Worm (Caenorhabditis elegans): ENCODE data around the gene R01E6.7.

DNA sequence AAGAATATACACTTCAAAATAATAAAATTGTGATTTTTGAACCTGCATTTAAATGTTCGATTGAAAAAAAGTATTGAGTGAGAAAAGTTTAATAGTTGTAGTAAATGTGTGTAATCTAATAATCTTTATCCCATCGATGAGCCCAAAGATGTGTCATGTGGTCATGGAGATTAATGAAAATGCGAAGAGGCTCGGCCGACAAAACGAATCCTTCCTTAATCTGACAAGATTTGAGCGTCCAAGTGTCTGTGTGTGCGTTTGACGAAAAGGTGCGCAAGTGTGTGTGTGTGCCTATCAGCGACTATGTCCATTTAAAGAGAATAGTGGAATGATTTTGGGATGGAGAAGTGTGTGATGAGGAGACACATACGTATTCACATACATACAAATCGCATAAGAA, 4.3 kb upstream of the R01E6.7 start:
- TF ChIP-seq ztf-11 (tag; optimal IDR thresholded peaks at IDR 0.05) (no peak), ces-1 (GFP tag; optimal IDR thresholded peaks at IDR 0.05) (no peak), snpc-4 (tag; optimal IDR thresholded peaks at IDR 0.05) (no peak), nhr-12 (tag; optimal IDR thresholded peaks at IDR 0.05) (no peak), nhr-237 (tag; optimal IDR thresholded peaks at IDR 0.05) (no peak), mep-1 (tag; optimal IDR thresholded peaks at IDR 0.05) (no peak), lsy-2 (tag; optimal IDR thresholded peaks at IDR 0.05) (no peak), unc-62 (GFP tag; optimal IDR thresholded peaks at IDR 0.05) (no peak), elt-3 (tag; optimal IDR thresholded peaks at IDR 0.05) (no peak), nhr-28 (tag; optimal IDR thresholded peaks at IDR 0.05) (no peak), elt-1 (tag; optimal IDR thresholded peaks at IDR 0.05; ENCODE audit: borderline replicate concordance, insufficient read depth) (no peak), pha-4 (tag; optimal IDR thresholded peaks at IDR 0.05) (no peak), nhr-2 (tag; optimal IDR thresholded peaks at IDR 0.05) (no peak)

Data from whole organism, mixed stage, embryonic.